Fruit fly (Drosophila melanogaster) whole organism, pupa: Measurements from ENCODE around the gene CG17698.

Source experiments
- CG10348 ChIP-seq: fragments of 200-800 bp; sonication (Bioruptor generic); IDR thresholded peaks from 2 replicates; pipeline ENCODE4 v1.3.6; 2022; ENCODE audit warnings: missing biosample characterization, missing genetic modification characterization
- CG13204 ChIP-seq: fragments of 200-800 bp; sonication (Bioruptor generic); optimal IDR thresholded peaks from 2 replicates; lab custom pipeline; 2018; ENCODE audit warnings: missing biosample characterization, mild to moderate bottlenecking, missing genetic modification characterization, moderate library complexity
- CG14655 ChIP-seq: fragments of 200-800 bp; sonication (Bioruptor generic); optimal IDR thresholded peaks from 3 replicates; lab custom pipeline; 2017; ENCODE audit warnings: mild to moderate bottlenecking, missing biosample characterization, missing genetic modification reagents, missing genetic modification characterization
- CG15710 ChIP-seq: fragments of 200-800 bp; sonication (Bioruptor generic); optimal IDR thresholded peaks from 2 replicates; lab custom pipeline; 2018; ENCODE audit warnings: missing biosample characterization, mild to moderate bottlenecking, missing genetic modification characterization, moderate library complexity
- CG32121 ChIP-seq: fragments of 200-800 bp; sonication (Bioruptor generic); IDR thresholded peaks from 2 replicates; pipeline ENCODE4 v1.3.6; 2022; ENCODE audit warnings: missing biosample characterization, missing genetic modification characterization
- CG4496 ChIP-seq: fragments of 200-800 bp; sonication (Bioruptor generic); IDR thresholded peaks from 3 replicates; pipeline ENCODE4 v1.3.6; 2022; ENCODE audit warnings: missing biosample characterization, missing genetic modification characterization
- Ets98B ChIP-seq: fragments of 200-800 bp; sonication (Bioruptor generic); IDR thresholded peaks from 2 replicates; pipeline ENCODE4 v1.3.6; 2022; ENCODE audit warnings: missing biosample characterization, missing genetic modification characterization
- Pif1A ChIP-seq: fragments of 200-800 bp; sonication (Bioruptor generic); optimal IDR thresholded peaks from 3 replicates; lab custom pipeline; 2016; ENCODE audit warnings: missing biosample characterization, missing genetic modification characterization
- Pif1B ChIP-seq: fragments of 200-800 bp; sonication (Bioruptor generic); optimal IDR thresholded peaks from 3 replicates; lab custom pipeline; 2016; ENCODE audit warnings: missing biosample characterization, missing genetic modification characterization
- Snoo ChIP-seq: fragments of 200-800 bp; sonication (Bioruptor generic); optimal IDR thresholded peaks from 3 replicates; lab custom pipeline; 2017; ENCODE audit warnings: missing biosample characterization, mild to moderate bottlenecking, missing genetic modification characterization, inconsistent platforms
- gl ChIP-seq: fragments of 200-800 bp; sonication (Bioruptor generic); optimal IDR thresholded peaks from 2 replicates; lab custom pipeline; 2018; ENCODE audit warnings: missing biosample characterization, mild to moderate bottlenecking, missing genetic modification characterization
- rn ChIP-seq: fragments of 200-800 bp; sonication (Bioruptor generic); IDR thresholded peaks from 2 replicates; pipeline ENCODE4 v1.3.6; 2022; ENCODE audit warnings: missing biosample characterization, missing genetic modification characterization

DNA sequence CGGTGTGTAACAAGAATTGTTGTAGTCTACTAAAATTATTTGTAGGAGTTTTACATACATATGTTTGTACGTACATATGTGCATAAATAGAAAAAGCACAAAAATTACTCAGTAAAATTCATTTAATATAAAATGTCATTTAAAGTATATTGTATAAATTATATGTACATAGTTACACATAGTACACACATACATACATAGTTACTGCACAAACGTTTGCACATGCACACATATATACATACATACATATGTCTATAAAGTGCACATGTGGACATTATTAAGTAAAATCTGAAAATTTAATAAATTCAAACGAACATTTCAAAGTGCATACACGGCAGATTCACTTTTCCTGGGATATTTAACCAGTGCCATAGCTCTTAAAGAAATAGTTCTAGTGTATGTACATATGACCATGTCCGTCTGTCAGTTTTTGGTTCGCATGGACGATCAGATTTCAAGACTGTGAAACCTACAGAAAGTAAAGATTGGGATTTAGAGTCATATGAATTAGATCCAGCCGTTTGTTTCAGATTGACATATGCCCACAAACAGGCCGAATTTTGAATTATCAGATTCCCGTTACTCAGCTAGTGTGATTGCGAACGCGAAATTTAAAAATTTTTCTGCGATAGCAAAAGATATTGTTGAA lies 547 bp downstream of the CG17698 start:
- TF ChIP-seq CG14655 (GFP tag; lab: Kevin White, UChicago): no peak
- TF ChIP-seq CG32121 (GFP tag; lab: Robert Waterston, UW): no peak
- TF ChIP-seq CG10348 (GFP tag; lab: Robert Waterston, UW): no peak
- TF ChIP-seq Ets98B: no peak
- no peak for TF ChIP-seq CG13204 (GFP tag; lab: Kevin White, UChicago)
- no peak for TF ChIP-seq Pif1B (GFP tag; lab: Kevin White, UChicago)
- TF ChIP-seq Snoo (tag; lab: Kevin White, UChicago): no peak
- no peak for TF ChIP-seq gl
- TF ChIP-seq Pif1A (GFP tag; lab: Kevin White, UChicago): no peak
- no peak for TF ChIP-seq CG15710 (tag; lab: Kevin White, UChicago)
- no peak for TF ChIP-seq rn (GFP tag; lab: Robert Waterston, UW)
- no peak for TF ChIP-seq CG4496
